Worm (Caenorhabditis elegans): ENCODE results near the gene VB0395L.1.

DNA sequence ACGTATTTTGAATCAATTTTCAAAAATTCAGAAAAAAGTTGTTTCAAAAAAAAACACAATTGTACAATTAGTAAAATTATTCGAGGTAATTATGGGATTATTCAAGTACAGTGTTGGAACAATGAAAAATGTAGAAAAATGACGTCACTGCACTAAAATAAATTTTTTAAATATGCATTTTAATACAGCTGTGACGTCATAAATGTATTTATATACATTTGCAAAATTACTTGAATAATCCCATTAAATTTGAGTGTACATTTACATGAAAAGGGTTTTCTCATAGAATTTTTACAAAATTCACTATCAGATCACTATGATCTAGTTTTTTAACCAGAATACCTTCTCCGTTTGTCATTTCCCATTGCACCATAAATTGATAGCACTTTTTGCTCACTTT is 28.2 kb downstream of the VB0395L.1 start:
- TF ChIP-seq hlh-30 (tag; optimal IDR thresholded peaks at IDR 0.05; ENCODE audit: insufficient read depth): no peak
- TF ChIP-seq snpc-4 (tag; optimal IDR thresholded peaks at IDR 0.05): no peak
- no peak for TF ChIP-seq zfp-3 (GFP tag; conservative IDR thresholded peaks at IDR 0.05)
- TF ChIP-seq fos-1 (tag; optimal IDR thresholded peaks at IDR 0.05): no peak
- no peak for TF ChIP-seq jun-1 (tag; optimal IDR thresholded peaks at IDR 0.05)
- TF ChIP-seq mdl-1 (tag; optimal IDR thresholded peaks at IDR 0.05): no peak
- no peak for TF ChIP-seq nhr-28 (tag; optimal IDR thresholded peaks at IDR 0.05)
